Fruit fly (Drosophila melanogaster) whole organism, embryonic: ENCODE measurements around the gene CG6231.

ENCODE experiments used
- Aef1 ChIP-seq: fragments of 200-800 bp; sonication (Bioruptor generic); IDR thresholded peaks from 3 replicates; pipeline ENCODE4 v1.3.6; 2022; ENCODE audit warnings: missing biosample characterization, missing genetic modification characterization
- Asciz ChIP-seq: fragments of 200-800 bp; sonication (Bioruptor generic); optimal IDR thresholded peaks from 2 replicates; lab custom pipeline; 2017; ENCODE audit warnings: missing biosample characterization, mild to moderate bottlenecking, missing genetic modification characterization, missing genetic modification reagents
- CG10366 ChIP-seq: fragments of 200-800 bp; sonication (Bioruptor generic); IDR thresholded peaks from 2 replicates; pipeline ENCODE4 v1.3.6; 2022; ENCODE audit warnings: missing biosample characterization, missing genetic modification characterization
- CG11504 ChIP-seq: fragments of 200-800 bp; sonication (Bioruptor generic); optimal IDR thresholded peaks from 3 replicates; lab custom pipeline; 2019; ENCODE audit warnings: missing biosample characterization, mild to moderate bottlenecking, missing genetic modification characterization, moderate library complexity
- CG12155 ChIP-seq: fragments of 200-800 bp; sonication (Bioruptor generic); optimal IDR thresholded peaks from 3 replicates; lab custom pipeline; 2016; ENCODE audit warnings: missing biosample characterization, missing genetic modification characterization
- CG12219 ChIP-seq: fragments of 200-800 bp; sonication (Bioruptor generic); optimal IDR thresholded peaks from 3 replicates; lab custom pipeline; 2018; ENCODE audit warnings: missing biosample characterization, mild to moderate bottlenecking, missing genetic modification characterization
- CG14667 ChIP-seq: fragments of 200-800 bp; sonication (Bioruptor generic); IDR thresholded peaks from 2 replicates; pipeline ENCODE4 v1.3.6; 2022; ENCODE audit warnings: missing biosample characterization, missing genetic modification characterization
- CG17361 ChIP-seq: fragments of 200-800 bp; sonication (Bioruptor generic); IDR thresholded peaks from 3 replicates; pipeline ENCODE4 v1.3.6; 2022; ENCODE audit warnings: missing biosample characterization, missing genetic modification characterization
- CG18476 ChIP-seq: fragments of 200-800 bp; sonication (Bioruptor generic); optimal IDR thresholded peaks from 2 replicates; lab custom pipeline; 2016; ENCODE audit warnings: missing biosample characterization, mild to moderate bottlenecking, missing genetic modification characterization
- CG2889 ChIP-seq: fragments of 200-800 bp; sonication (Bioruptor generic); IDR thresholded peaks from 3 replicates; pipeline ENCODE4 v1.3.6; 2022; ENCODE audit warnings: missing biosample characterization, missing genetic modification characterization
- CG3163 ChIP-seq: fragments of 200-800 bp; sonication (Bioruptor generic); optimal IDR thresholded peaks from 3 replicates; lab custom pipeline; 2016; ENCODE audit warnings: missing biosample characterization, missing genetic modification characterization
- CG3407 ChIP-seq: fragments of 200-800 bp; sonication (Bioruptor generic); optimal IDR thresholded peaks from 2 replicates; lab custom pipeline; 2018; ENCODE audit warnings: missing biosample characterization, mild to moderate bottlenecking, missing genetic modification characterization
- CG34422 ChIP-seq: fragments of 200-800 bp; sonication (Bioruptor generic); IDR thresholded peaks from 3 replicates; pipeline ENCODE4 v1.3.6; 2022; ENCODE audit warnings: missing biosample characterization, missing genetic modification characterization
- CG7963 ChIP-seq: fragments of 200-800 bp; sonication (Bioruptor generic); IDR thresholded peaks from 3 replicates; pipeline ENCODE4 v1.3.6; 2022; ENCODE audit warnings: missing biosample characterization, missing genetic modification characterization; ENCODE audit not compliant: partially characterized antibody
- CG9876 ChIP-seq: fragments of 200-800 bp; sonication (Bioruptor generic); optimal IDR thresholded peaks from 2 replicates; lab custom pipeline; 2016; ENCODE audit warnings: missing biosample characterization, missing genetic modification characterization
- CG9932 ChIP-seq: fragments of 200-800 bp; sonication (Bioruptor generic); IDR thresholded peaks from 2 replicates; pipeline ENCODE4 v1.3.6; 2022; ENCODE audit warnings: missing biosample characterization, missing genetic modification characterization
- CHES-1-like ChIP-seq: fragments of 200-800 bp; sonication (Bioruptor generic); optimal IDR thresholded peaks from 2 replicates; lab custom pipeline; 2016; ENCODE audit warnings: missing biosample characterization, missing genetic modification characterization
- D ChIP-seq, 2 experiments: fragments of 200-800 bp in 1 of 2; fragments of >200 bp in 1 of 2; sonication (Bioruptor generic) in 1 of 2; optimal IDR thresholded peaks; 2 replicates in 1 of 2; 3 replicates in 1 of 2; lab custom pipeline; 2017; ENCODE audit warnings: mild to moderate bottlenecking in 1 of 2, missing biosample characterization in 1 of 2, missing genetic modification characterization in 1 of 2, missing genetic modification reagents in 1 of 2
- Dip3 ChIP-seq: fragments of 200-800 bp; sonication (Bioruptor generic); optimal IDR thresholded peaks from 3 replicates; lab custom pipeline; 2016; ENCODE audit warnings: missing biosample characterization, missing genetic modification characterization
- Dll ChIP-seq: fragments of 200-800 bp; sonication (Bioruptor generic); IDR thresholded peaks from 4 replicates; pipeline ENCODE4 v1.3.6; 2022; ENCODE audit warnings: missing biosample characterization, missing genetic modification characterization; ENCODE audit not compliant: partially characterized antibody
- Doc2 ChIP-seq: fragments of 200-800 bp; sonication (Bioruptor generic); IDR thresholded peaks from 2 replicates; pipeline ENCODE4 v1.3.6; 2022; ENCODE audit warnings: missing biosample characterization, missing genetic modification characterization
- Dref ChIP-seq: fragments of 200-800 bp; sonication (Bioruptor generic); IDR thresholded peaks from 2 replicates; pipeline ENCODE4 v1.3.6; 2022; ENCODE audit warnings: missing biosample characterization, missing genetic modification characterization
- ERR ChIP-seq: fragments of 200-800 bp; sonication (Bioruptor generic); optimal IDR thresholded peaks from 2 replicates; lab custom pipeline; 2016; ENCODE audit warnings: missing biosample characterization, missing genetic modification characterization
- Eip74EF ChIP-seq, 2 experiments: fragments of 200-800 bp in 1 of 2; fragments of >200 bp in 1 of 2; sonication (Bioruptor generic) in 1 of 2; optimal IDR thresholded peaks; 2 replicates each; lab custom pipeline; 2017 to 2019; ENCODE audit warnings: missing biosample characterization in 2 of 2, missing genetic modification characterization in 2 of 2, mild to moderate bottlenecking in 1 of 2, moderate library complexity in 1 of 2
- Fer3 ChIP-seq: fragments of 200-800 bp; sonication (Bioruptor generic); optimal IDR thresholded peaks from 2 replicates; lab custom pipeline; 2018; ENCODE audit warnings: missing biosample characterization, mild to moderate bottlenecking, missing genetic modification characterization, moderate library complexity
- Hr51 ChIP-seq, 2 experiments: fragments of 200-800 bp; sonication (Bioruptor generic); optimal IDR thresholded peaks; 2 replicates in 1 of 2; 3 replicates in 1 of 2; lab custom pipeline; 2016 to 2018; ENCODE audit warnings: missing biosample characterization in 2 of 2, missing genetic modification characterization in 2 of 2, mild to moderate bottlenecking in 1 of 2, moderate library complexity in 1 of 2
- Lhr ChIP-seq: fragments of 200-800 bp; sonication (Bioruptor generic); optimal IDR thresholded peaks from 3 replicates; lab custom pipeline; 2017; ENCODE audit warnings: mild to moderate bottlenecking, missing biosample characterization, missing genetic modification reagents, missing genetic modification characterization
- NK7.1 ChIP-seq: fragments of 200-800 bp; sonication (Bioruptor generic); optimal IDR thresholded peaks from 3 replicates; lab custom pipeline; 2016; ENCODE audit warnings: missing biosample characterization, missing genetic modification characterization
- Pdp1 ChIP-seq, 2 experiments: fragments of 200-800 bp; sonication (Bioruptor generic); optimal IDR thresholded peaks; 3 replicates each; lab custom pipeline; 2016; ENCODE audit warnings: missing biosample characterization in 2 of 2, missing genetic modification characterization in 2 of 2, mild to moderate bottlenecking in 1 of 2, moderate library complexity in 1 of 2
- Ptx1 ChIP-seq: fragments of 200-800 bp; sonication (Bioruptor generic); IDR thresholded peaks from 2 replicates; pipeline ENCODE4 v1.3.6; 2022; ENCODE audit warnings: missing biosample characterization, missing genetic modification characterization
- ac ChIP-seq: fragments of 200-800 bp; sonication (Bioruptor generic); optimal IDR thresholded peaks from 3 replicates; lab custom pipeline; 2017; ENCODE audit warnings: missing biosample characterization, mild to moderate bottlenecking, missing genetic modification characterization
- al ChIP-seq: fragments of 200-800 bp; sonication (Bioruptor generic); IDR thresholded peaks from 2 replicates; pipeline ENCODE4 v1.3.6; 2022; ENCODE audit warnings: missing biosample characterization, missing genetic modification characterization
- amos ChIP-seq: fragments of 200-800 bp; sonication (Bioruptor generic); IDR thresholded peaks from 2 replicates; pipeline ENCODE4 v1.3.6; 2022; ENCODE audit warnings: missing biosample characterization, missing genetic modification characterization; ENCODE audit not compliant: partially characterized antibody
- bigmax ChIP-seq: fragments of 200-800 bp; sonication (Bioruptor generic); optimal IDR thresholded peaks from 2 replicates; lab custom pipeline; 2018; ENCODE audit warnings: missing biosample characterization, mild to moderate bottlenecking, missing genetic modification characterization
- chinmo ChIP-seq: fragments of 200-800 bp; sonication (Bioruptor generic); IDR thresholded peaks from 4 replicates; pipeline ENCODE4 v1.3.6; 2022; ENCODE audit warnings: missing biosample characterization, missing genetic modification characterization; ENCODE audit not compliant: partially characterized antibody
- dm ChIP-seq: fragments of 200-800 bp; sonication (Bioruptor generic); optimal IDR thresholded peaks from 3 replicates; lab custom pipeline; 2016; ENCODE audit warnings: missing biosample characterization, missing genetic modification characterization
- dmrt99B ChIP-seq: fragments of 200-800 bp; sonication (Bioruptor generic); optimal IDR thresholded peaks from 2 replicates; lab custom pipeline; 2018; ENCODE audit warnings: missing biosample characterization, mild to moderate bottlenecking, missing genetic modification characterization, moderate library complexity
- h ChIP-seq: fragments of >200 bp; optimal IDR thresholded peaks from 2 replicates; lab custom pipeline; 2017
- lmd ChIP-seq: fragments of 200-800 bp; sonication (Bioruptor generic); IDR thresholded peaks from 2 replicates; pipeline ENCODE4 v1.3.6; 2022; ENCODE audit warnings: missing biosample characterization, missing genetic modification characterization
- lov ChIP-seq, 2 experiments: fragments of 200-800 bp in 1 of 2; fragments of >200 bp in 1 of 2; sonication (Bioruptor generic) in 1 of 2; IDR thresholded peaks in 1 of 2; optimal IDR thresholded peaks in 1 of 2; 2 replicates in 1 of 2; 3 replicates in 1 of 2; pipeline versions ENCODE4 v1.3.6 to Lab custom; 2017 to 2022; ENCODE audit warnings: missing biosample characterization in 1 of 2, missing genetic modification characterization in 1 of 2
- odd ChIP-seq: fragments of 200-800 bp; sonication (Bioruptor generic); optimal IDR thresholded peaks from 2 replicates; lab custom pipeline; 2017; ENCODE audit warnings: missing biosample characterization, mild to moderate bottlenecking, missing genetic modification characterization
- pho ChIP-seq: fragments of 200-800 bp; sonication (Bioruptor generic); optimal IDR thresholded peaks from 2 replicates; lab custom pipeline; 2016; ENCODE audit warnings: missing biosample characterization, missing genetic modification characterization
- seq ChIP-seq: fragments of 200-800 bp; sonication (Bioruptor generic); IDR thresholded peaks from 2 replicates; pipeline ENCODE4 v1.3.6; 2022; ENCODE audit warnings: missing biosample characterization, missing genetic modification characterization
- sna ChIP-seq: fragments of 200-800 bp; sonication (Bioruptor generic); IDR thresholded peaks from 2 replicates; pipeline ENCODE4 v1.3.6; 2022; ENCODE audit warnings: missing biosample characterization, missing genetic modification characterization; ENCODE audit not compliant: partially characterized antibody
- sqz ChIP-seq: fragments of 200-800 bp; sonication (Bioruptor generic); optimal IDR thresholded peaks from 3 replicates; lab custom pipeline; 2018; ENCODE audit warnings: missing biosample characterization, mild to moderate bottlenecking, missing genetic modification characterization
- tin ChIP-seq: fragments of 200-800 bp; sonication (Bioruptor generic); optimal IDR thresholded peaks from 3 replicates; lab custom pipeline; 2016; ENCODE audit warnings: missing biosample characterization, missing genetic modification characterization
- unpg ChIP-seq: fragments of 200-800 bp; sonication (Bioruptor generic); optimal IDR thresholded peaks from 3 replicates; lab custom pipeline; 2018; ENCODE audit warnings: missing biosample characterization, mild to moderate bottlenecking, missing genetic modification characterization, moderate library complexity
- vnd ChIP-seq: fragments of 200-800 bp; sonication (Bioruptor generic); IDR thresholded peaks from 3 replicates; pipeline ENCODE4 v1.3.6; 2022; ENCODE audit warnings: missing biosample characterization, missing genetic modification characterization; ENCODE audit not compliant: partially characterized antibody
- vvl ChIP-seq: fragments of 200-800 bp; sonication (Bioruptor generic); IDR thresholded peaks from 2 replicates; pipeline ENCODE4 v1.3.6; 2022; ENCODE audit warnings: missing biosample characterization, missing genetic modification characterization

Gene CG6231

dm6 chr3R:19644094-19644900, 11.8 kb upstream of the CG6231 start, which contains the start of gene Vha13 (continued):
- TF ChIP-seq Dref (GFP tag; lab: Robert Waterston, UW) (peak; percentile 80), pho (GFP tag; lab: Kevin White, UChicago) (peak; percentile 36), CHES-1-like (GFP tag; lab: Kevin White, UChicago) (peak; percentile 39), Aef1 (peak; percentile 68), unpg (GFP tag; lab: Kevin White, UChicago) (no peak), CG12155 (GFP tag; lab: Kevin White, UChicago) (peak; percentile 8), seq (GFP tag; lab: Robert Waterston, UW) (no peak), CG2889 (GFP tag; lab: Robert Waterston, UW) (no peak), Fer3 (tag; lab: Kevin White, UChicago) (peak; percentile 12), NK7.1 (no peak), ERR (GFP tag; lab: Kevin White, UChicago) (no peak), CG9876 (GFP tag; lab: Kevin White, UChicago) (peak; percentile 36), ac (no peak), Dip3 (peak; percentile 23), CG3407 (no peak), odd (no peak), CG17361 (GFP tag; lab: Robert Waterston, UW) (peak; percentile 69), dmrt99B (tag; lab: Kevin White, UChicago) (peak; percentile 17), lov (optimal IDR thresholded peaks at IDR 0.05; lab: Kevin White, UChicago) (no peak), lov (GFP tag; IDR thresholded peaks at IDR 0.05; lab: Robert Waterston, UW) (peak; percentile 82), sqz (GFP tag; lab: Kevin White, UChicago) (no peak), dm (GFP tag; lab: Kevin White, UChicago) (peak; percentile 38), CG34422 (GFP tag; lab: Robert Waterston, UW) (peak; percentile 60), CG11504 (tag; lab: Kevin White, UChicago) (no peak), Eip74EF (GFP tag; optimal IDR thresholded peaks at IDR 0.05; lab: Kevin White, UChicago) (no peak), CG14667 (GFP tag; lab: Robert Waterston, UW) (peak; percentile 39; the same call in 1 of the 2 replicates), vvl (GFP tag; lab: Robert Waterston, UW) (peak; percentile 77), Ptx1 (GFP tag; lab: Robert Waterston, UW) (peak; percentile 68), lmd (GFP tag; lab: Robert Waterston, UW) (peak; percentile 51), tin (GFP tag; lab: Kevin White, UChicago) (peak; percentile 43), amos (GFP tag; lab: Robert Waterston, UW) (peak; percentile 78), CG18476 (no peak), bigmax (peak; percentile 7), CG3163 (GFP tag; lab: Kevin White, UChicago) (peak; percentile 2), CG12219 (peak; percentile 12), D (optimal IDR thresholded peaks at IDR 0.05; lab: Kevin White, UChicago) (no peak), D (GFP tag; optimal IDR thresholded peaks at IDR 0.05; lab: Kevin White, UChicago) (no peak), Hr51 (GFP tag; optimal IDR thresholded peaks at IDR 0.05; lab: Kevin White, UChicago) (peak in 1 of 2 experiments; percentile 53)

- peak in 1 of 2 experiments; percentile 7 for TF ChIP-seq Pdp1 (GFP tag; optimal IDR thresholded peaks at IDR 0.05; lab: Kevin White, UChicago)
- no peak for TF ChIP-seq Doc2 (GFP tag; lab: Robert Waterston, UW)
- TF ChIP-seq Dll (GFP tag; lab: Robert Waterston, UW) = peak; percentile 81
- peak; percentile 82 for TF ChIP-seq sna (GFP tag; lab: Robert Waterston, UW)
- TF ChIP-seq vnd (GFP tag; lab: Robert Waterston, UW) = peak; percentile 67; the same call in 1 of the 3 replicates
- no peak for TF ChIP-seq al (GFP tag; lab: Robert Waterston, UW)
- peak; percentile 11; the same call in 1 of the 2 replicates for TF ChIP-seq CG10366 (GFP tag; lab: Robert Waterston, UW)
- TF ChIP-seq CG9932 (GFP tag; lab: Robert Waterston, UW) = peak; percentile 43
- TF ChIP-seq chinmo = peak; percentile 80; the same call in 3 of the 4 replicates
- peak; percentile 76 for TF ChIP-seq CG12155 (GFP tag; lab: Kevin White, UChicago)
- peak; percentile 1 for TF ChIP-seq Lhr (GFP tag; lab: Kevin White, UChicago)
- peak; percentile 69; the same call in 2 of the 3 replicates for TF ChIP-seq CG7963 (GFP tag; lab: Robert Waterston, UW)
- TF ChIP-seq Asciz (GFP tag; lab: Kevin White, UChicago) = no peak
- no peak for TF ChIP-seq h
Observed at dm6 chr3R:19642893-19643270, 10.4 kb upstream of the CG6231 start.
